Worm (Caenorhabditis elegans) whole organism, young adult: Measurements from ENCODE around the gene T11F9.22.
A peak's percentile ranks its signal among the peaks of the same experiment; 100 is the strongest.

Source experiments
- B0019.2 ChIP-seq: fragments of 200-800 bp; sonication (Bioruptor generic); conservative IDR thresholded peaks from 2 replicates; pipeline ENCODE4 v1.3.6; 2022; ENCODE audit warnings: missing genetic modification reagents, missing genetic modification characterization, missing compliant biosample characterization
- B0336.3 ChIP-seq: fragments of 200-800 bp; sonication (Bioruptor generic); IDR thresholded peaks from 2 replicates; pipeline ENCODE4 v1.3.6; 2022; ENCODE audit warnings: missing genetic modification characterization, missing compliant biosample characterization
- C06A6.2 ChIP-seq: fragments of 200-800 bp; sonication (Bioruptor generic); conservative IDR thresholded peaks from 2 replicates; pipeline ENCODE4 v1.3.6; 2022; ENCODE audit warnings: missing genetic modification characterization, missing compliant biosample characterization
- C17E4.6 ChIP-seq: fragments of 200-800 bp; sonication (Bioruptor generic); IDR thresholded peaks from 2 replicates; pipeline ENCODE4 v1.3.6; 2022; ENCODE audit warnings: missing genetic modification reagents, missing genetic modification characterization, missing compliant biosample characterization
- F57A8.1 ChIP-seq: fragments of 200-800 bp; sonication (Bioruptor generic); optimal IDR thresholded peaks from 2 replicates; lab custom pipeline; 2018; ENCODE audit warnings: mild to moderate bottlenecking, missing genetic modification characterization, moderate library complexity, missing compliant biosample characterization
- Y67H2A.10 ChIP-seq: fragments of 200-800 bp; sonication (Bioruptor generic); conservative IDR thresholded peaks from 2 replicates; pipeline ENCODE4 v1.3.6; 2022; ENCODE audit warnings: missing genetic modification reagents, missing genetic modification characterization, missing compliant biosample characterization
- aptf-2 ChIP-seq: fragments of 200-800 bp; sonication (Bioruptor generic); conservative IDR thresholded peaks from 2 replicates; pipeline ENCODE4 v1.3.6; 2022; ENCODE audit warnings: missing genetic modification reagents, missing genetic modification characterization, missing compliant biosample characterization
- atf-7 ChIP-seq: sonication (generic microtip); optimal IDR thresholded peaks from 2 replicates; lab custom pipeline; 2017; ENCODE audit warnings: mild to moderate bottlenecking, missing genetic modification characterization, missing compliant biosample characterization
- attf-3 ChIP-seq: fragments of 200-800 bp; sonication (Bioruptor generic); conservative IDR thresholded peaks from 2 replicates; pipeline ENCODE4 v1.3.6; 2022; ENCODE audit warnings: missing genetic modification reagents, missing genetic modification characterization, missing compliant biosample characterization
- bed-1 ChIP-seq: fragments of 200-800 bp; sonication (Bioruptor generic); IDR thresholded peaks from 2 replicates; pipeline ENCODE4 v1.3.6; 2022; ENCODE audit warnings: missing genetic modification reagents, missing genetic modification characterization, missing compliant biosample characterization
- cebp-2 ChIP-seq: fragments of 200-800 bp; sonication (Bioruptor generic); IDR thresholded peaks from 2 replicates; pipeline ENCODE4 v1.3.6; 2022; ENCODE audit warnings: missing genetic modification characterization, missing compliant biosample characterization
- ceh-100 ChIP-seq: fragments of 200-800 bp; sonication (Bioruptor generic); IDR thresholded peaks from 2 replicates; pipeline ENCODE4 v1.3.6; 2022; ENCODE audit warnings: missing genetic modification reagents, missing genetic modification characterization, missing compliant biosample characterization
- ceh-27 ChIP-seq: fragments of 200-800 bp; sonication (Bioruptor generic); optimal IDR thresholded peaks from 2 replicates; lab custom pipeline; 2018; ENCODE audit warnings: mild to moderate bottlenecking, missing genetic modification characterization, moderate library complexity, missing compliant biosample characterization
- ceh-79 ChIP-seq: sonication (generic microtip); optimal IDR thresholded peaks from 2 replicates; lab custom pipeline; 2017; ENCODE audit warnings: mild to moderate bottlenecking, missing genetic modification characterization, missing compliant biosample characterization
- chd-7 ChIP-seq: sonication (generic microtip); optimal IDR thresholded peaks from 2 replicates; lab custom pipeline; 2016; ENCODE audit warnings: mild to moderate bottlenecking, missing genetic modification characterization, moderate library complexity, missing compliant biosample characterization
- dox-1 ChIP-seq: fragments of 200-800 bp; sonication (Bioruptor generic); IDR thresholded peaks from 2 replicates; pipeline ENCODE4 v1.3.6; 2022; ENCODE audit warnings: missing genetic modification reagents, missing genetic modification characterization, missing compliant biosample characterization
- fkh-3 ChIP-seq: sonication (generic microtip); optimal IDR thresholded peaks from 2 replicates; lab custom pipeline; 2016; ENCODE audit warnings: mild to moderate bottlenecking, missing genetic modification characterization, missing compliant biosample characterization
- hmg-1.2 ChIP-seq: fragments of 200-800 bp; sonication (Bioruptor generic); IDR thresholded peaks from 2 replicates; pipeline ENCODE4 v1.3.6; 2022; ENCODE audit warnings: missing genetic modification reagents, missing genetic modification characterization, missing compliant biosample characterization
- lin-26 ChIP-seq: fragments of 200-800 bp; sonication (Bioruptor generic); IDR thresholded peaks from 2 replicates; pipeline ENCODE4 v1.3.6; 2022; ENCODE audit warnings: missing genetic modification reagents, missing genetic modification characterization, missing compliant biosample characterization
- lir-1 ChIP-seq: fragments of 200-800 bp; sonication (Bioruptor generic); conservative IDR thresholded peaks from 2 replicates; pipeline ENCODE4 v1.3.6; 2022; ENCODE audit warnings: missing genetic modification reagents, missing genetic modification characterization, missing compliant biosample characterization
- lsl-1 ChIP-seq: fragments of 200-800 bp; sonication (Bioruptor generic); optimal IDR thresholded peaks from 2 replicates; lab custom pipeline; 2018; ENCODE audit warnings: mild to moderate bottlenecking, missing genetic modification characterization, moderate library complexity, missing compliant biosample characterization
- lsy-27 ChIP-seq: sonication (generic microtip); optimal IDR thresholded peaks from 2 replicates; lab custom pipeline; 2017; ENCODE audit warnings: missing genetic modification characterization, mild to moderate bottlenecking, missing compliant biosample characterization, antibody characterized with exemption, missing genotype, borderline replicate concordance; ENCODE audit not compliant: insufficient read depth
- madf-10 ChIP-seq: sonication (generic microtip); optimal IDR thresholded peaks from 2 replicates; lab custom pipeline; 2016; ENCODE audit warnings: mild to moderate bottlenecking, missing genetic modification characterization, missing compliant biosample characterization
- mxl-1 ChIP-seq: sonication (generic microtip); optimal IDR thresholded peaks from 2 replicates; lab custom pipeline; 2016; ENCODE audit warnings: missing genetic modification characterization, missing compliant biosample characterization
- nhr-120 ChIP-seq: fragments of 200-800 bp; sonication (Bioruptor generic); IDR thresholded peaks from 2 replicates; pipeline ENCODE4 v1.3.6; 2022; ENCODE audit warnings: missing genetic modification characterization, missing compliant biosample characterization
- pbrm-1 ChIP-seq: fragments of 200-800 bp; sonication (Bioruptor generic); IDR thresholded peaks from 2 replicates; pipeline ENCODE4 v1.3.6; 2022; ENCODE audit warnings: missing genetic modification reagents, missing genetic modification characterization, missing compliant biosample characterization
- pha-4 ChIP-seq: fragments of 150-350 bp; sonication (generic microtip); optimal IDR thresholded peaks from 2 replicates; lab custom pipeline; 2014; ENCODE audit warnings: missing biosample characterization, missing genetic modification reagents, missing genetic modification characterization
- rec-8 ChIP-seq, 2 experiments: sonication (generic microtip); optimal IDR thresholded peaks; 2 replicates each; lab custom pipeline; 2016; ENCODE audit warnings: mild to moderate bottlenecking in 2 of 2, missing genetic modification characterization in 2 of 2, missing genetic modification reagents in 2 of 2, missing genotype in 2 of 2, missing biosample characterization in 1 of 2, missing compliant biosample characterization in 1 of 2, moderate library complexity in 1 of 2
- repo-1 ChIP-seq: sonication (generic microtip); optimal IDR thresholded peaks from 2 replicates; lab custom pipeline; 2017; ENCODE audit warnings: mild to moderate bottlenecking, missing genetic modification characterization, missing compliant biosample characterization
- sea-2 ChIP-seq: fragments of 200-800 bp; sonication (Bioruptor generic); IDR thresholded peaks from 2 replicates; pipeline ENCODE4 v1.3.6; 2022; ENCODE audit warnings: missing genetic modification characterization, missing compliant biosample characterization
- snpc-1.3 ChIP-seq: sonication (generic microtip); optimal IDR thresholded peaks from 2 replicates; lab custom pipeline; 2017; ENCODE audit warnings: missing genetic modification characterization, mild to moderate bottlenecking, missing compliant biosample characterization, antibody characterized with exemption, moderate library complexity, missing genotype, missing genetic modification reagents; ENCODE audit not compliant: insufficient read depth
- snpc-4 ChIP-seq, 5 experiments: fragments of 150-350 bp in 1 of 5; sonication (generic microtip) in 4 of 5; optimal IDR thresholded peaks; 2 replicates each; lab custom pipeline; 2014 to 2018; ENCODE audit warnings: missing genetic modification characterization in 5 of 5, missing biosample characterization in 3 of 5, antibody characterized with exemption in 2 of 5, mild to moderate bottlenecking in 2 of 5, missing compliant biosample characterization in 2 of 5, missing genotype in 2 of 5, moderate library complexity in 2 of 5, missing genetic modification reagents in 1 of 5
- tlf-1 ChIP-seq: fragments of 200-800 bp; sonication (Bioruptor generic); optimal IDR thresholded peaks from 2 replicates; lab custom pipeline; 2018; ENCODE audit warnings: mild to moderate bottlenecking, missing genetic modification characterization, missing compliant biosample characterization
- zfh-2 ChIP-seq: fragments of 200-800 bp; sonication (Bioruptor generic); conservative IDR thresholded peaks from 2 replicates; pipeline ENCODE4 v1.3.6; 2022; ENCODE audit warnings: missing genetic modification reagents, missing genetic modification characterization, missing compliant biosample characterization
- ztf-25 ChIP-seq: fragments of 200-800 bp; sonication (Bioruptor generic); IDR thresholded peaks from 2 replicates; pipeline ENCODE4 v1.3.6; 2022; ENCODE audit warnings: missing genetic modification reagents, missing genetic modification characterization, missing compliant biosample characterization
- ztf-3 ChIP-seq: fragments of 200-800 bp; sonication (Bioruptor generic); optimal IDR thresholded peaks from 2 replicates; lab custom pipeline; 2018; ENCODE audit warnings: mild to moderate bottlenecking, missing genetic modification characterization, missing compliant biosample characterization

T11F9.22 gene

ce11 chrV:11438464-11438863 lies 41.0 kb upstream of the T11F9.22 start, which contains the start of gene dmsr-1:
Gene dmsr-1 (plus strand): TSS chrV:11438764.
- TF ChIP-seq C06A6.2 (GFP tag; lab: Robert Waterston, UW) (no peak), bed-1 (GFP tag; lab: Robert Waterston, UW) (no peak), ztf-3 (GFP tag; lab: Kevin White, UChicago) (no peak), rec-8 (tag; optimal IDR thresholded peaks at IDR 0.05; lab: Kevin White, UChicago) (no peak), lsl-1 (GFP tag; lab: Kevin White, UChicago) (no peak), F57A8.1 (GFP tag; lab: Kevin White, UChicago) (no peak), chd-7 (no peak), sea-2 (no peak)
- TF ChIP-seq, all 124 proteins: peak for 0

- TF ChIP-seq ztf-25 (GFP tag; lab: Robert Waterston, UW): no peak
- TF ChIP-seq mxl-1 (tag; lab: Kevin White, UChicago): no peak
- no peak for TF ChIP-seq pha-4 (tag; lab: Kevin White, UChicago)
- no peak for TF ChIP-seq ceh-100 (GFP tag; lab: Robert Waterston, UW)
- TF ChIP-seq snpc-4 (GFP tag; optimal IDR thresholded peaks at IDR 0.05; lab: Kevin White, UChicago): no peak
- TF ChIP-seq snpc-4 (tag; optimal IDR thresholded peaks at IDR 0.05; lab: Kevin White, UChicago): no peak
- TF ChIP-seq nhr-120 (GFP tag; lab: Robert Waterston, UW): no peak
- TF ChIP-seq lir-1: no peak
- TF ChIP-seq C17E4.6 (GFP tag; lab: Robert Waterston, UW): no peak
- no peak for TF ChIP-seq repo-1
- TF ChIP-seq ceh-27: no peak
- no peak for TF ChIP-seq attf-3 (GFP tag; lab: Robert Waterston, UW)
- no peak for TF ChIP-seq B0019.2 (GFP tag; lab: Robert Waterston, UW)
- no peak for TF ChIP-seq fkh-3 (tag; lab: Kevin White, UChicago)
- TF ChIP-seq lin-26: no peak
Measured at ce11 chrV:11439202-11439601, 40.3 kb upstream of the T11F9.22 start.

ce11 chrV:11443503-11443902 lies 36.0 kb upstream of the T11F9.22 start, which contains the start of gene F57B7.2:
Gene F57B7.2 (minus strand): TSS chrV:11443603.
- TF ChIP-seq tlf-1 (GFP tag; lab: Kevin White, UChicago): no peak
- TF ChIP-seq snpc-1.3 (tag; lab: Kevin White, UChicago): no peak
- no peak for TF ChIP-seq aptf-2
- TF ChIP-seq dox-1 (GFP tag; lab: Robert Waterston, UW): no peak
- TF ChIP-seq lsy-27: no peak
- no peak for TF ChIP-seq Y67H2A.10 (GFP tag; lab: Robert Waterston, UW)
- TF ChIP-seq atf-7 (tag; lab: Kevin White, UChicago): no peak
- TF ChIP-seq ceh-79 (tag; lab: Kevin White, UChicago): no peak
- TF ChIP-seq pbrm-1 (GFP tag; lab: Robert Waterston, UW): no peak
- TF ChIP-seq B0336.3 (GFP tag; lab: Robert Waterston, UW): no peak

ce11 chrV:11445375-11445774 lies 34.1 kb upstream of the T11F9.22 start:
- TF ChIP-seq madf-10 (peak; percentile 33), aptf-2 (no peak), cebp-2 (GFP tag; lab: Robert Waterston, UW) (0 out of 2 replicates have a peak, but pooled peaks have one; percentile 37), mxl-1 (tag; lab: Kevin White, UChicago) (no peak), zfh-2 (GFP tag; lab: Robert Waterston, UW) (peak; percentile 82), hmg-1.2 (GFP tag; lab: Robert Waterston, UW) (no peak)
- TF ChIP-seq, all 124 proteins: peak for 3
